Worm (Caenorhabditis elegans): Measurements from ENCODE around the gene H23N18.6.

Gene H23N18.6

ce11 chrV:4924618-4925017, 9.7 kb upstream of the H23N18.6 start, which contains the start of gene srh-20:
Gene srh-20 (plus strand): TSS chrV:4924918.
- TF ChIP-seq attf-3 (GFP tag; conservative IDR thresholded peaks at IDR 0.05) (no peak), xnd-1 (tag; optimal IDR thresholded peaks at IDR 0.05) (no peak), let-607 (tag; optimal IDR thresholded peaks at IDR 0.05) (no peak), unc-130 (GFP tag; optimal IDR thresholded peaks at IDR 0.05) (no peak), mel-28 (tag; optimal IDR thresholded peaks at IDR 0.05; ENCODE audit: borderline replicate concordance) (no peak), hsf-1 (GFP tag; IDR thresholded peaks at IDR 0.05) (no peak), nfya-1 (tag; optimal IDR thresholded peaks at IDR 0.05; ENCODE audit: borderline replicate concordance, insufficient read depth) (no peak), egrh-3 (GFP tag; IDR thresholded peaks at IDR 0.05) (no peak), bed-2 (GFP tag; IDR thresholded peaks at IDR 0.05) (no peak), lsy-27 (tag; optimal IDR thresholded peaks at IDR 0.05; ENCODE audit: borderline replicate concordance, insufficient read depth) (no peak), ceh-58 (GFP tag; IDR thresholded peaks at IDR 0.05) (no peak), Y56A3A.18 (GFP tag; IDR thresholded peaks at IDR 0.05) (no peak)

DNA sequence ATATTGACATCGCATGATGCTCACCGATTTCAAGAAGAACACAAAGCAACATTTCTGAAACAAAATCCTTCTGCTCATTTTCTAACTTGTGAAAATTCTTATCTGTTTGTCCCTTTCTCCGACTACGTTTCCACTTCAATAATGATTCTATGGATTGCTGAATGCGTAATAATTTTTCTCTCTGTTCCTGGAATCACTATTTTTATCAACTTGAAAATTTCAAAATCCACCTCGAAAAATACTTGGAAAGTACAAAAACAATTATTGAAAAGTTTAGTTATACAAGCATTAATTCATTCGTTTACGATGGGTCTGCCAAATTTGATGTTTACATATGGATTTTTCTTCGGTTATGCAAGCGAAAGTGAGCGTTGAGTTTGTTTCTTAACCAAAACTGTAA, 7.1 kb upstream of the H23N18.6 start, which contains the start of gene srh-22:
TSS of gene srh-22 (plus strand) at position 301 of the 400 bp plus-strand sequence.
- TF ChIP-seq nhr-120 (GFP tag; IDR thresholded peaks at IDR 0.05) (no peak), F33H1.4 (GFP tag; IDR thresholded peaks at IDR 0.05) (no peak), aptf-2 (GFP tag; conservative IDR thresholded peaks at IDR 0.05) (no peak), ets-4 (GFP tag; optimal IDR thresholded peaks at IDR 0.05) (no peak), lag-1 (GFP tag; IDR thresholded peaks at IDR 0.05) (no peak), hmg-1.2 (GFP tag; IDR thresholded peaks at IDR 0.05) (no peak), lin-26 (GFP tag; IDR thresholded peaks at IDR 0.05) (no peak), F57A8.1 (GFP tag; optimal IDR thresholded peaks at IDR 0.05) (no peak), K12H6.12 (tag; optimal IDR thresholded peaks at IDR 0.05) (no peak), ztf-3 (GFP tag; optimal IDR thresholded peaks at IDR 0.05) (no peak), T07F8.4 (tag; optimal IDR thresholded peaks at IDR 0.05) (no peak), snpc-4 (GFP tag; optimal IDR thresholded peaks at IDR 0.05) (no peak), snpc-4 (tag; optimal IDR thresholded peaks at IDR 0.05) (no peak), hsf-1 (GFP tag; IDR thresholded peaks at IDR 0.05) (no peak), ccch-3 (GFP tag; optimal IDR thresholded peaks at IDR 0.05) (no peak), cebp-2 (GFP tag; IDR thresholded peaks at IDR 0.05) (no peak), snpc-3.4 (tag; optimal IDR thresholded peaks at IDR 0.05) (no peak), Y79H2A.3 (GFP tag; conservative IDR thresholded peaks at IDR 0.05) (no peak), repo-1 (tag; optimal IDR thresholded peaks at IDR 0.05) (no peak), D2030.7 (GFP tag; IDR thresholded peaks at IDR 0.05) (no peak), tbp1 (GFP tag; optimal IDR thresholded peaks at IDR 0.05) (no peak)

- TF ChIP-seq aptf-2 (GFP tag; conservative IDR thresholded peaks at IDR 0.05) (no peak), madf-8 (GFP tag; conservative IDR thresholded peaks at IDR 0.05) (no peak), C17E4.6 (GFP tag; IDR thresholded peaks at IDR 0.05) (no peak), F22D6.2 (tag; optimal IDR thresholded peaks at IDR 0.05) (no peak)
These were observed 5.8 kb upstream of the H23N18.6 start, which contains the start of the genes C02E7.8 and srh-23 for ce11 chrV:4920690-4921152. Gene C02E7.8 (minus strand): TSS chrV:4920790. Gene srh-23 (plus strand): TSS chrV:4921102.

Measured in whole organism, young adult.